Fruit fly (Drosophila melanogaster) whole organism, embryonic: ENCODE results near the gene CG46310.

Experiments
- Atf-2 ChIP-seq: fragments of 200-800 bp; sonication (Bioruptor generic); optimal IDR thresholded peaks from 2 replicates; lab custom pipeline; 2016; ENCODE audit warnings: missing biosample characterization, missing genetic modification characterization
- Atf3 ChIP-seq: fragments of 200-800 bp; sonication (Bioruptor generic); optimal IDR thresholded peaks from 3 replicates; lab custom pipeline; 2016; ENCODE audit warnings: missing biosample characterization, missing genetic modification characterization
- CG10274 ChIP-seq: fragments of 200-800 bp; sonication (Bioruptor generic); optimal IDR thresholded peaks from 3 replicates; lab custom pipeline; 2017; ENCODE audit warnings: missing biosample characterization, mild to moderate bottlenecking, missing genetic modification characterization
- CG10959 ChIP-seq: fragments of 200-800 bp; sonication (Bioruptor generic); IDR thresholded peaks from 2 replicates; pipeline ENCODE4 v1.3.6; 2022; ENCODE audit warnings: missing biosample characterization, missing genetic modification characterization
- CG10979 ChIP-seq: fragments of 200-800 bp; sonication (Bioruptor generic); optimal IDR thresholded peaks from 2 replicates; lab custom pipeline; 2018; ENCODE audit warnings: missing biosample characterization, mild to moderate bottlenecking, missing genetic modification characterization, moderate library complexity
- CG12299 ChIP-seq: fragments of 200-800 bp; sonication (Bioruptor generic); optimal IDR thresholded peaks from 2 replicates; lab custom pipeline; 2018; ENCODE audit warnings: missing biosample characterization, mild to moderate bottlenecking, missing genetic modification characterization
- CG16815 ChIP-seq: fragments of 200-800 bp; sonication (Bioruptor generic); optimal IDR thresholded peaks from 3 replicates; lab custom pipeline; 2017; ENCODE audit warnings: missing biosample characterization, mild to moderate bottlenecking, missing genetic modification characterization
- CG2202 ChIP-seq: fragments of 200-800 bp; sonication (Bioruptor generic); optimal IDR thresholded peaks from 2 replicates; lab custom pipeline; 2018; ENCODE audit warnings: missing biosample characterization, mild to moderate bottlenecking, missing genetic modification characterization
- CG2712 ChIP-seq: fragments of 200-800 bp; optimal IDR thresholded peaks from 3 replicates; lab custom pipeline; 2019; ENCODE audit warnings: missing biosample characterization, mild to moderate bottlenecking, missing genetic modification characterization, moderate library complexity
- CG4404 ChIP-seq: fragments of 200-800 bp; sonication (Bioruptor generic); IDR thresholded peaks from 2 replicates; pipeline ENCODE4 v1.3.6; 2022; ENCODE audit warnings: missing biosample characterization, missing genetic modification characterization
- CG6272 ChIP-seq: fragments of 200-800 bp; sonication (Bioruptor generic); IDR thresholded peaks from 2 replicates; pipeline ENCODE4 v1.3.6; 2022; ENCODE audit warnings: missing biosample characterization, missing genetic modification characterization
- D19A ChIP-seq: fragments of 200-800 bp; optimal IDR thresholded peaks from 3 replicates; lab custom pipeline; 2019; ENCODE audit warnings: missing biosample characterization, mild to moderate bottlenecking, missing genetic modification characterization, moderate library complexity
- Dfd ChIP-seq, 2 experiments: fragments of >200 bp; optimal IDR thresholded peaks; 2 replicates each; lab custom pipeline; 2017; ENCODE audit warnings: missing biosample characterization in 2 of 2, missing genetic modification characterization in 2 of 2
- Drgx ChIP-seq: fragments of 200-800 bp; sonication (Bioruptor generic); IDR thresholded peaks from 2 replicates; pipeline ENCODE4 v1.3.6; 2022; ENCODE audit warnings: missing biosample characterization, missing genetic modification characterization
- H2.0 ChIP-seq: fragments of 200-800 bp; sonication (Bioruptor generic); IDR thresholded peaks from 2 replicates; pipeline ENCODE4 v1.3.6; 2022; ENCODE audit warnings: missing biosample characterization, missing genetic modification characterization
- HmgZ ChIP-seq: fragments of 200-800 bp; sonication (Bioruptor generic); optimal IDR thresholded peaks from 2 replicates; lab custom pipeline; 2018; ENCODE audit warnings: missing biosample characterization, mild to moderate bottlenecking, missing genetic modification characterization
- Hmr ChIP-seq: fragments of 200-800 bp; sonication (Bioruptor generic); optimal IDR thresholded peaks from 3 replicates; lab custom pipeline; 2017; ENCODE audit warnings: mild to moderate bottlenecking, missing biosample characterization, missing genetic modification reagents, missing genetic modification characterization
- Lpt ChIP-seq: fragments of >200 bp; optimal IDR thresholded peaks from 2 replicates; lab custom pipeline; 2018; ENCODE audit warnings: missing biosample characterization, missing genetic modification characterization
- Med ChIP-seq: fragments of 200-800 bp; sonication (Bioruptor generic); peaks from one replicate; lab custom pipeline; 2016; ENCODE audit warnings: missing biosample characterization, missing genetic modification characterization, mild to moderate bottlenecking, inconsistent platforms, moderate library complexity
- Meics ChIP-seq: fragments of 200-800 bp; sonication (Bioruptor generic); optimal IDR thresholded peaks from 2 replicates; lab custom pipeline; 2017; ENCODE audit warnings: missing biosample characterization, mild to moderate bottlenecking, missing genetic modification characterization
- Mes4 ChIP-seq: fragments of 200-800 bp; sonication (Bioruptor generic); optimal IDR thresholded peaks from 2 replicates; lab custom pipeline; 2016; ENCODE audit warnings: missing biosample characterization, missing genetic modification characterization
- PHDP ChIP-seq: fragments of 200-800 bp; sonication (Bioruptor generic); optimal IDR thresholded peaks from 3 replicates; lab custom pipeline; 2018; ENCODE audit warnings: missing biosample characterization, mild to moderate bottlenecking, missing genetic modification characterization, moderate library complexity
- Poxn ChIP-seq: fragments of 200-800 bp; sonication (Bioruptor generic); IDR thresholded peaks from 2 replicates; pipeline ENCODE4 v1.3.6; 2022; ENCODE audit warnings: missing biosample characterization, missing genetic modification characterization
- Ptx1 ChIP-seq: fragments of 200-800 bp; sonication (Bioruptor generic); IDR thresholded peaks from 2 replicates; pipeline ENCODE4 v1.3.6; 2022; ENCODE audit warnings: missing biosample characterization, missing genetic modification characterization
- Trl ChIP-seq, 3 experiments: fragments of >200 bp in 2 of 3; fragments of 200-800 bp in 1 of 3; sonication (Bioruptor generic) in 1 of 3; optimal IDR thresholded peaks; 2 replicates in 1 of 3; 3 replicates in 2 of 3; lab custom pipeline; 2016 to 2017; ENCODE audit warnings: missing biosample characterization in 1 of 3, missing genetic modification characterization in 1 of 3
- Xrp1 ChIP-seq: fragments of 200-800 bp; sonication (Bioruptor generic); IDR thresholded peaks from 2 replicates; pipeline ENCODE4 v1.3.6; 2022; ENCODE audit warnings: missing biosample characterization, missing genetic modification characterization
- ara ChIP-seq: fragments of 200-800 bp; sonication (Bioruptor generic); IDR thresholded peaks from 2 replicates; pipeline ENCODE4 v1.3.6; 2022; ENCODE audit warnings: missing biosample characterization, missing genetic modification characterization
- bsh ChIP-seq, 2 experiments: fragments of 200-800 bp; sonication (Bioruptor generic); optimal IDR thresholded peaks; 2 replicates each; lab custom pipeline; 2017 to 2018; ENCODE audit warnings: mild to moderate bottlenecking in 2 of 2, missing biosample characterization in 2 of 2, missing genetic modification characterization in 2 of 2, moderate library complexity in 1 of 2
- crol ChIP-seq: fragments of 200-800 bp; sonication (Bioruptor generic); IDR thresholded peaks from 2 replicates; pipeline ENCODE4 v1.3.6; 2022; ENCODE audit warnings: missing biosample characterization, missing genetic modification characterization
- dysf ChIP-seq: fragments of 200-800 bp; sonication (Bioruptor generic); IDR thresholded peaks from 3 replicates; pipeline ENCODE4 v1.3.6; 2022; ENCODE audit warnings: missing biosample characterization, missing genetic modification characterization
- gem ChIP-seq: fragments of 200-800 bp; sonication (Bioruptor generic); optimal IDR thresholded peaks from 2 replicates; lab custom pipeline; 2019; ENCODE audit warnings: missing biosample characterization, mild to moderate bottlenecking, missing genetic modification characterization, moderate library complexity
- gfzf ChIP-seq: fragments of 200-800 bp; sonication (Bioruptor generic); optimal IDR thresholded peaks from 2 replicates; lab custom pipeline; 2016; ENCODE audit warnings: missing biosample characterization, mild to moderate bottlenecking, missing genetic modification characterization, moderate library complexity
- lbe ChIP-seq: fragments of 200-800 bp; sonication (Bioruptor generic); optimal IDR thresholded peaks from 2 replicates; lab custom pipeline; 2016; ENCODE audit warnings: missing biosample characterization, mild to moderate bottlenecking, missing genetic modification characterization
- lola ChIP-seq, 3 experiments: fragments of >200 bp in 2 of 3; fragments of 200-800 bp in 1 of 3; sonication (Bioruptor generic) in 1 of 3; optimal IDR thresholded peaks; 2 replicates each; lab custom pipeline; 2017 to 2019; ENCODE audit warnings: missing biosample characterization in 3 of 3, missing genetic modification characterization in 3 of 3, mild to moderate bottlenecking in 1 of 3, moderate library complexity in 1 of 3
- maf-S ChIP-seq: fragments of 200-800 bp; sonication (Bioruptor generic); optimal IDR thresholded peaks from 2 replicates; lab custom pipeline; 2016; ENCODE audit warnings: missing biosample characterization, missing genetic modification characterization
- nom ChIP-seq: fragments of 200-800 bp; sonication (Bioruptor generic); optimal IDR thresholded peaks from 2 replicates; lab custom pipeline; 2017; ENCODE audit warnings: missing biosample characterization, missing genetic modification characterization, mild to moderate bottlenecking, moderate library complexity, missing genetic modification reagents
- pfk ChIP-seq: fragments of 200-800 bp; sonication (Bioruptor generic); optimal IDR thresholded peaks from 2 replicates; lab custom pipeline; 2018; ENCODE audit warnings: missing biosample characterization, mild to moderate bottlenecking, missing genetic modification characterization, moderate library complexity
- repo ChIP-seq: fragments of 200-800 bp; sonication (Bioruptor generic); optimal IDR thresholded peaks from 2 replicates; lab custom pipeline; 2016; ENCODE audit warnings: missing biosample characterization, missing genetic modification characterization
- row ChIP-seq: fragments of 200-800 bp; sonication (Bioruptor generic); IDR thresholded peaks from 3 replicates; pipeline ENCODE4 v1.3.6; 2022; ENCODE audit warnings: missing biosample characterization, missing genetic modification characterization
- tgo ChIP-seq: fragments of 200-800 bp; sonication (Bioruptor generic); IDR thresholded peaks from 3 replicates; pipeline ENCODE4 v1.3.6; 2022; ENCODE audit warnings: missing biosample characterization, missing genetic modification characterization
- unpg ChIP-seq: fragments of 200-800 bp; sonication (Bioruptor generic); optimal IDR thresholded peaks from 3 replicates; lab custom pipeline; 2018; ENCODE audit warnings: missing biosample characterization, mild to moderate bottlenecking, missing genetic modification characterization, moderate library complexity

The CG46310 gene

dm6 chr3R:23147625-23148024, 26.0 kb upstream of the CG46310 start:
- TF ChIP-seq bsh (GFP tag; optimal IDR thresholded peaks at IDR 0.05; lab: Kevin White, UChicago) (peak in 1 of 2 experiments; percentile 6), gfzf (GFP tag; lab: Kevin White, UChicago) (no peak), maf-S (GFP tag; lab: Kevin White, UChicago) (no peak), CG16815 (GFP tag; lab: Kevin White, UChicago) (no peak), Xrp1 (GFP tag; lab: Robert Waterston, UW) (peak; percentile 30; the same call in 1 of the 2 replicates), Atf3 (GFP tag; lab: Kevin White, UChicago) (no peak), gem (tag; lab: Kevin White, UChicago) (peak; percentile 26), Drgx (GFP tag; lab: Robert Waterston, UW) (peak; percentile 64), unpg (GFP tag; lab: Kevin White, UChicago) (peak; percentile 3), D19A (tag; lab: Kevin White, UChicago) (peak; percentile 88), Mes4 (GFP tag; lab: Kevin White, UChicago) (no peak), CG2712 (tag; lab: Kevin White, UChicago) (peak; percentile 16), dysf (GFP tag; lab: Robert Waterston, UW) (no peak), HmgZ (tag; lab: Kevin White, UChicago) (no peak), row (GFP tag; lab: Robert Waterston, UW) (0 out of 3 replicates have a peak, but pooled peaks have one; percentile 11), lbe (GFP tag; lab: Kevin White, UChicago) (peak; percentile 64), pfk (GFP tag; lab: Kevin White, UChicago) (no peak), lola (GFP tag; optimal IDR thresholded peaks at IDR 0.05; lab: Kevin White, UChicago) (peak in 1 of 3 experiments; percentile 2), Med (GFP tag; lab: Kevin White, UChicago) (peak; percentile 47), crol (GFP tag; lab: Robert Waterston, UW) (peak; percentile 1; the same call in 1 of the 2 replicates), Ptx1 (GFP tag; lab: Robert Waterston, UW) (no peak), repo (GFP tag; lab: Kevin White, UChicago) (no peak), tgo (GFP tag; lab: Robert Waterston, UW) (0 out of 3 replicates have a peak, but pooled peaks have one; percentile 19), CG10979 (peak; percentile 0), CG4404 (GFP tag; lab: Robert Waterston, UW) (no peak)

dm6 chr3R:23148433-23148832, 25.2 kb upstream of the CG46310 start:
- TF ChIP-seq Hmr (GFP tag; lab: Kevin White, UChicago) (no peak), H2.0 (no peak), Poxn (no peak), nom (GFP tag; lab: Kevin White, UChicago) (peak; percentile 39), CG10959 (GFP tag; lab: Robert Waterston, UW) (no peak), Drgx (GFP tag; lab: Robert Waterston, UW) (peak; percentile 34; the same call in 1 of the 2 replicates), Trl (optimal IDR thresholded peaks at IDR 0.05; lab: Kevin White, UChicago) (no peak), Trl (GFP tag; optimal IDR thresholded peaks at IDR 0.05; lab: Kevin White, UChicago) (no peak), CG2202 (no peak), Lpt (GFP tag; lab: Kevin White, UChicago) (no peak), CG10274 (GFP tag; lab: Kevin White, UChicago) (peak; percentile 94), PHDP (tag; lab: Kevin White, UChicago) (no peak), Meics (GFP tag; lab: Kevin White, UChicago) (no peak), Atf-2 (GFP tag; lab: Kevin White, UChicago) (no peak), CG12299 (tag; lab: Kevin White, UChicago) (no peak), ara (GFP tag; lab: Robert Waterston, UW) (0 out of 2 replicates have a peak, but pooled peaks have one; percentile 11), CG6272 (no peak), Dfd (GFP tag; optimal IDR thresholded peaks at IDR 0.05; lab: Kevin White, UChicago) (no peak)
